Fruit fly (Drosophila melanogaster) whole organism, adult: Measurements from ENCODE around the gene hb.

Experiments used
- CG11617 ChIP-seq: fragments of 200-800 bp; sonication (Bioruptor generic); optimal IDR thresholded peaks from 2 replicates; lab custom pipeline; 2017; ENCODE audit warnings: mild to moderate bottlenecking, missing biosample characterization, missing genetic modification reagents, missing genetic modification characterization
- CG12768 ChIP-seq: fragments of 200-800 bp; sonication (Bioruptor generic); optimal IDR thresholded peaks from 2 replicates; lab custom pipeline; 2017; ENCODE audit warnings: missing biosample characterization, missing genetic modification characterization, mild to moderate bottlenecking, moderate library complexity, missing genetic modification reagents
- CG14711 ChIP-seq: fragments of 200-800 bp; sonication (Bioruptor generic); optimal IDR thresholded peaks from 2 replicates; lab custom pipeline; 2018; ENCODE audit warnings: missing biosample characterization, mild to moderate bottlenecking, missing genetic modification characterization, moderate library complexity
- CG1620 ChIP-seq: fragments of 200-800 bp; sonication (Bioruptor generic); optimal IDR thresholded peaks from 2 replicates; lab custom pipeline; 2016; ENCODE audit warnings: missing biosample characterization, missing genetic modification characterization
- CG33017 ChIP-seq: fragments of 200-800 bp; sonication (Bioruptor generic); optimal IDR thresholded peaks from 2 replicates; lab custom pipeline; 2018; ENCODE audit warnings: missing biosample characterization, mild to moderate bottlenecking, missing genetic modification characterization, moderate library complexity
- CG5204 ChIP-seq: fragments of 200-800 bp; sonication (Bioruptor generic); optimal IDR thresholded peaks from 2 replicates; lab custom pipeline; 2016; ENCODE audit warnings: missing biosample characterization, missing genetic modification characterization
- CG7045 ChIP-seq: fragments of 200-800 bp; sonication (Bioruptor generic); optimal IDR thresholded peaks from 2 replicates; lab custom pipeline; 2017; ENCODE audit warnings: missing biosample characterization, mild to moderate bottlenecking, missing genetic modification characterization
- CG7101 ChIP-seq: fragments of 200-800 bp; sonication (Bioruptor generic); optimal IDR thresholded peaks from 2 replicates; lab custom pipeline; 2018; ENCODE audit warnings: missing biosample characterization, mild to moderate bottlenecking, missing genetic modification characterization, moderate library complexity
- Clk ChIP-seq: fragments of 200-800 bp; sonication (Bioruptor generic); optimal IDR thresholded peaks from 2 replicates; lab custom pipeline; 2017; ENCODE audit warnings: missing biosample characterization, missing genetic modification characterization
- Crg-1 ChIP-seq: fragments of 200-800 bp; sonication (Bioruptor generic); optimal IDR thresholded peaks from 2 replicates; lab custom pipeline; 2016; ENCODE audit warnings: missing biosample characterization, missing genetic modification characterization
- Hr96 ChIP-seq: fragments of 200-800 bp; sonication (Bioruptor generic); optimal IDR thresholded peaks from 2 replicates; lab custom pipeline; 2016; ENCODE audit warnings: missing biosample characterization, missing genetic modification characterization
- Mnt ChIP-seq: fragments of 200-800 bp; sonication (Bioruptor generic); optimal IDR thresholded peaks from 2 replicates; lab custom pipeline; 2016; ENCODE audit warnings: missing biosample characterization, mild to moderate bottlenecking, missing genetic modification characterization
- bab1 ChIP-seq: fragments of 200-800 bp; sonication (Bioruptor generic); optimal IDR thresholded peaks from 3 replicates; lab custom pipeline; 2019; ENCODE audit warnings: missing biosample characterization, mild to moderate bottlenecking, missing genetic modification characterization, moderate library complexity
- cic ChIP-seq: fragments of 200-800 bp; sonication (Bioruptor generic); optimal IDR thresholded peaks from 2 replicates; lab custom pipeline; 2017; ENCODE audit warnings: missing biosample characterization, mild to moderate bottlenecking, missing genetic modification characterization, moderate library complexity
- cnc ChIP-seq, 2 experiments: fragments of >200 bp; optimal IDR thresholded peaks; 2 replicates each; lab custom pipeline; 2017
- kay ChIP-seq: fragments of 200-800 bp; sonication (Bioruptor generic); peaks from one replicate; lab custom pipeline; 2016; ENCODE audit warnings: missing biosample characterization, missing genetic modification characterization, borderline replicate concordance
- ovo ChIP-seq: fragments of 200-800 bp; sonication (Bioruptor generic); optimal IDR thresholded peaks from 2 replicates; lab custom pipeline; 2016; ENCODE audit warnings: missing biosample characterization, missing genetic modification characterization
- pad ChIP-seq: fragments of 200-800 bp; sonication (Bioruptor generic); optimal IDR thresholded peaks from 3 replicates; lab custom pipeline; 2017; ENCODE audit warnings: missing biosample characterization, missing genetic modification characterization, mild to moderate bottlenecking, moderate library complexity, missing genetic modification reagents
- tj ChIP-seq: fragments of 200-800 bp; sonication (Bioruptor generic); optimal IDR thresholded peaks from 3 replicates; lab custom pipeline; 2017; ENCODE audit warnings: missing biosample characterization, mild to moderate bottlenecking, missing genetic modification characterization, moderate library complexity
- toe ChIP-seq: fragments of 200-800 bp; sonication (Bioruptor generic); optimal IDR thresholded peaks from 2 replicates; lab custom pipeline; 2016; ENCODE audit warnings: missing biosample characterization, missing genetic modification characterization

Gene hb

dm6 chr3R:8707166-8707565, 9.5 kb upstream of the hb start:
- no peak for TF ChIP-seq CG7101 (tag; lab: Kevin White, UChicago)
- no peak for TF ChIP-seq CG1620 (GFP tag; lab: Kevin White, UChicago)
- TF ChIP-seq tj (GFP tag; lab: Kevin White, UChicago): no peak
- TF ChIP-seq Hr96 (GFP tag; lab: Kevin White, UChicago): no peak
- TF ChIP-seq toe (GFP tag; lab: Kevin White, UChicago): no peak
- TF ChIP-seq CG5204 (GFP tag; lab: Kevin White, UChicago): no peak
- no peak for TF ChIP-seq Clk
- no peak for TF ChIP-seq cic
- TF ChIP-seq Crg-1 (GFP tag; lab: Kevin White, UChicago): no peak
- no peak for TF ChIP-seq pad
- no peak for TF ChIP-seq Mnt (GFP tag; lab: Kevin White, UChicago)
- no peak for TF ChIP-seq bab1 (GFP tag; lab: Kevin White, UChicago)
- TF ChIP-seq kay (GFP tag; lab: Kevin White, UChicago): no peak
- no peak for TF ChIP-seq CG12768 (GFP tag; lab: Kevin White, UChicago)
- no peak for TF ChIP-seq CG33017
- TF ChIP-seq CG14711 (tag; lab: Kevin White, UChicago): no peak
- TF ChIP-seq CG7045 (GFP tag; lab: Kevin White, UChicago): no peak
- no peak for TF ChIP-seq CG11617
- TF ChIP-seq cnc (optimal IDR thresholded peaks at IDR 0.05; lab: Kevin White, UChicago): no peak

- TF ChIP-seq tj (GFP tag; lab: Kevin White, UChicago): no peak
- no peak for TF ChIP-seq CG5204 (GFP tag; lab: Kevin White, UChicago)
Measured at dm6 chr3R:8705323-8706097, 7.9 kb upstream of the hb start.

dm6 chr3R:8704669-8705068, 7.0 kb upstream of the hb start:
- no peak for TF ChIP-seq cic
- no peak for TF ChIP-seq CG5204 (GFP tag; lab: Kevin White, UChicago)
- TF ChIP-seq pad: no peak

- TF ChIP-seq cic (no peak), Mnt (GFP tag; lab: Kevin White, UChicago) (no peak), ovo (GFP tag; lab: Kevin White, UChicago) (no peak), tj (GFP tag; lab: Kevin White, UChicago) (no peak), CG5204 (GFP tag; lab: Kevin White, UChicago) (no peak), toe (GFP tag; lab: Kevin White, UChicago) (no peak), Clk (no peak), CG7101 (tag; lab: Kevin White, UChicago) (no peak), CG7045 (GFP tag; lab: Kevin White, UChicago) (no peak), bab1 (GFP tag; lab: Kevin White, UChicago) (no peak), Crg-1 (GFP tag; lab: Kevin White, UChicago) (no peak), CG12768 (GFP tag; lab: Kevin White, UChicago) (no peak), Hr96 (GFP tag; lab: Kevin White, UChicago) (no peak), CG33017 (no peak), pad (no peak), CG11617 (no peak), kay (GFP tag; lab: Kevin White, UChicago) (no peak)
Measured at dm6 chr3R:8701197-8701596, 3.6 kb upstream of the hb start.

dm6 chr3R:8700660-8701059, 3.0 kb upstream of the hb start:
- no peak for TF ChIP-seq Crg-1 (GFP tag; lab: Kevin White, UChicago)
- no peak for TF ChIP-seq CG7101 (tag; lab: Kevin White, UChicago)
- no peak for TF ChIP-seq kay (GFP tag; lab: Kevin White, UChicago)
- no peak for TF ChIP-seq tj (GFP tag; lab: Kevin White, UChicago)

dm6 chr3R:8699230-8699629, 1.6 kb upstream of the hb start:
- TF ChIP-seq CG14711 (tag; lab: Kevin White, UChicago) (no peak), bab1 (GFP tag; lab: Kevin White, UChicago) (no peak), Mnt (GFP tag; lab: Kevin White, UChicago) (no peak), Hr96 (GFP tag; lab: Kevin White, UChicago) (no peak), Crg-1 (GFP tag; lab: Kevin White, UChicago) (no peak), CG7045 (GFP tag; lab: Kevin White, UChicago) (no peak), cnc (optimal IDR thresholded peaks at IDR 0.05; lab: Kevin White, UChicago) (no peak), CG1620 (GFP tag; lab: Kevin White, UChicago) (no peak), kay (GFP tag; lab: Kevin White, UChicago) (no peak), CG5204 (GFP tag; lab: Kevin White, UChicago) (no peak), CG7101 (tag; lab: Kevin White, UChicago) (no peak), cic (no peak), CG12768 (GFP tag; lab: Kevin White, UChicago) (no peak)
